Fruit fly (Drosophila melanogaster): Measurements from ENCODE around the gene CG14624.

CG14624 gene

dm6 chrX:1234817-1235617, 28.5 kb downstream of the CG14624 start (continued):
- peak; percentile 90 for TF ChIP-seq Xrp1 (GFP tag; IDR thresholded peaks at IDR 0.05)
- TF ChIP-seq CG6791 (GFP tag; IDR thresholded peaks at IDR 0.05; ENCODE audit: partially characterized antibody): no peak
- peak; percentile 73 for TF ChIP-seq gcm (GFP tag; optimal IDR thresholded peaks at IDR 0.05)
- peak; percentile 75; the same call in 2 of the 3 replicates for TF ChIP-seq gce (GFP tag; IDR thresholded peaks at IDR 0.05)
- peak; percentile 60; the same call in 1 of the 2 replicates for TF ChIP-seq ro (GFP tag; IDR thresholded peaks at IDR 0.05)
- peak; percentile 78 for TF ChIP-seq CG13775 (GFP tag; optimal IDR thresholded peaks at IDR 0.05)
- peak; percentile 82 for TF ChIP-seq CG17361 (GFP tag; IDR thresholded peaks at IDR 0.05)
- TF ChIP-seq CG13624 (GFP tag; optimal IDR thresholded peaks at IDR 0.05): peak; percentile 74
- TF ChIP-seq CG3995 (GFP tag; optimal IDR thresholded peaks at IDR 0.05): no peak
- no peak for TF ChIP-seq hb (GFP tag; IDR thresholded peaks at IDR 0.05; ENCODE audit: partially characterized antibody)
- no peak for TF ChIP-seq gfzf (GFP tag; optimal IDR thresholded peaks at IDR 0.05)
- peak; percentile 35 for TF ChIP-seq BEAF-32 (GFP tag; optimal IDR thresholded peaks at IDR 0.05)
- 0 out of 3 replicates have a peak, but pooled peaks have one; percentile 43 for TF ChIP-seq CG34224 (GFP tag; IDR thresholded peaks at IDR 0.05; ENCODE audit: partially characterized antibody)
- TF ChIP-seq CG9817 (tag; optimal IDR thresholded peaks at IDR 0.05): peak; percentile 62
- TF ChIP-seq CrebB (tag; optimal IDR thresholded peaks at IDR 0.05): peak; percentile 39
- peak; percentile 51 for TF ChIP-seq CG15011 (GFP tag; optimal IDR thresholded peaks at IDR 0.05)
- TF ChIP-seq CG8478 (optimal IDR thresholded peaks at IDR 0.05): no peak
- TF ChIP-seq Oaz (GFP tag; IDR thresholded peaks at IDR 0.05): peak; percentile 75
- peak; percentile 30 for TF ChIP-seq TFAM (GFP tag; optimal IDR thresholded peaks at IDR 0.05)
- TF ChIP-seq CG4328 (GFP tag; optimal IDR thresholded peaks at IDR 0.05): peak; percentile 65
- TF ChIP-seq CG11695 (GFP tag; IDR thresholded peaks at IDR 0.05): peak; percentile 76; the same call in 2 of the 3 replicates
- TF ChIP-seq vvl (GFP tag; IDR thresholded peaks at IDR 0.05): peak; percentile 92
- TF ChIP-seq CHES-1-like (GFP tag; optimal IDR thresholded peaks at IDR 0.05): peak; percentile 69
- TF ChIP-seq bigmax (GFP tag; optimal IDR thresholded peaks at IDR 0.05): no peak
- peak; percentile 80 for TF ChIP-seq CG4404 (GFP tag; IDR thresholded peaks at IDR 0.05)
- TF ChIP-seq grau (tag; optimal IDR thresholded peaks at IDR 0.05): peak; percentile 84
- no peak for TF ChIP-seq Sin3A (optimal IDR thresholded peaks at IDR 0.05)
- TF ChIP-seq CG31441 (GFP tag; IDR thresholded peaks at IDR 0.05): peak; percentile 88
- peak; percentile 19 for TF ChIP-seq CG5245 (GFP tag; optimal IDR thresholded peaks at IDR 0.05)
- TF ChIP-seq caup (GFP tag; optimal IDR thresholded peaks at IDR 0.05; ENCODE audit: severe bottlenecking): peak; percentile 72
- peak; percentile 64 for TF ChIP-seq twi (tag; optimal IDR thresholded peaks at IDR 0.05)
- peak; percentile 78 for TF ChIP-seq Rx (GFP tag; IDR thresholded peaks at IDR 0.05)
- TF ChIP-seq en (GFP tag; optimal IDR thresholded peaks at IDR 0.05): peak; percentile 53
- TF ChIP-seq sd (tag; optimal IDR thresholded peaks at IDR 0.05): peak; percentile 10
- peak; percentile 83 for TF ChIP-seq CG2120 (GFP tag; optimal IDR thresholded peaks at IDR 0.05)
- peak; percentile 77 for TF ChIP-seq CG8765 (GFP tag; IDR thresholded peaks at IDR 0.05)
- peak; percentile 80 for TF ChIP-seq CG18476 (GFP tag; optimal IDR thresholded peaks at IDR 0.05)
- TF ChIP-seq gsb-n (tag; optimal IDR thresholded peaks at IDR 0.05): peak; percentile 81
- TF ChIP-seq gt (GFP tag; IDR thresholded peaks at IDR 0.05): peak; percentile 53; the same call in 1 of the 2 replicates
- peak; percentile 77 for TF ChIP-seq otp (GFP tag; IDR thresholded peaks at IDR 0.05)
- peak; percentile 77 for TF ChIP-seq Gug (GFP tag; IDR thresholded peaks at IDR 0.05)
- TF ChIP-seq fu2 (GFP tag; optimal IDR thresholded peaks at IDR 0.05): peak; percentile 53
- TF ChIP-seq Ets65A (GFP tag): peak; percentile 97
- TF ChIP-seq nerfin-2 (GFP tag; IDR thresholded peaks at IDR 0.05; ENCODE audit: partially characterized antibody): no peak
- TF ChIP-seq pros (GFP tag; optimal IDR thresholded peaks at IDR 0.05): no peak
- TF ChIP-seq CG6175 (GFP tag; IDR thresholded peaks at IDR 0.05): 0 out of 3 replicates have a peak, but pooled peaks have one; percentile 47
- peak; percentile 78 for TF ChIP-seq CG14050 (GFP tag; IDR thresholded peaks at IDR 0.05)
- TF ChIP-seq crp (GFP tag; optimal IDR thresholded peaks at IDR 0.05): peak in 1 of 2 experiments; percentile 38
- TF ChIP-seq CG6254 (GFP tag; optimal IDR thresholded peaks at IDR 0.05): peak; percentile 47
